Worm (Caenorhabditis elegans) whole organism, young adult: ENCODE data around the gene F44E2.8.
A peak's percentile ranks its signal among the peaks of the same experiment; 100 is the strongest.

Experiments used
- D2030.7 ChIP-seq: fragments of 200-800 bp; sonication (Bioruptor generic); IDR thresholded peaks from 2 replicates; pipeline ENCODE4 v1.3.6; 2022; ENCODE audit warnings: missing genetic modification reagents, missing genetic modification characterization, missing compliant biosample characterization
- F52B5.7 ChIP-seq: sonication (generic microtip); optimal IDR thresholded peaks from 2 replicates; lab custom pipeline; 2016; ENCODE audit warnings: mild to moderate bottlenecking, missing genetic modification characterization, missing compliant biosample characterization
- F55B11.4 ChIP-seq: sonication (generic microtip); optimal IDR thresholded peaks from 2 replicates; lab custom pipeline; 2016; ENCODE audit warnings: missing compliant biosample characterization, missing genetic modification characterization, borderline replicate concordance; ENCODE audit not compliant: insufficient read depth
- K11D2.4 ChIP-seq: fragments of 200-800 bp; sonication (Bioruptor generic); IDR thresholded peaks from 2 replicates; pipeline ENCODE4 v1.3.6; 2022; ENCODE audit warnings: missing genetic modification reagents, missing genetic modification characterization, missing compliant biosample characterization
- Y53G8AR.9 ChIP-seq: fragments of 200-800 bp; sonication (Bioruptor generic); conservative IDR thresholded peaks from 2 replicates; pipeline ENCODE4 v1.3.6; 2022; ENCODE audit warnings: missing genetic modification reagents, missing genetic modification characterization, missing compliant biosample characterization
- Y95B8A.8 ChIP-seq: fragments of 200-800 bp; sonication (Bioruptor generic); IDR thresholded peaks from 2 replicates; pipeline ENCODE4 v1.3.6; 2022; ENCODE audit warnings: missing genetic modification reagents, missing genetic modification characterization, missing compliant biosample characterization
- atf-7 ChIP-seq: sonication (generic microtip); optimal IDR thresholded peaks from 2 replicates; lab custom pipeline; 2017; ENCODE audit warnings: mild to moderate bottlenecking, missing genetic modification characterization, missing compliant biosample characterization
- attf-3 ChIP-seq: fragments of 200-800 bp; sonication (Bioruptor generic); conservative IDR thresholded peaks from 2 replicates; pipeline ENCODE4 v1.3.6; 2022; ENCODE audit warnings: missing genetic modification reagents, missing genetic modification characterization, missing compliant biosample characterization
- bed-2 ChIP-seq: fragments of 200-800 bp; sonication (Bioruptor generic); IDR thresholded peaks from 2 replicates; pipeline ENCODE4 v1.3.6; 2022; ENCODE audit warnings: missing genetic modification reagents, missing genetic modification characterization, missing compliant biosample characterization
- ceh-58 ChIP-seq: fragments of 200-800 bp; sonication (Bioruptor generic); IDR thresholded peaks from 2 replicates; pipeline ENCODE4 v1.3.6; 2022; ENCODE audit warnings: missing genetic modification characterization, missing compliant biosample characterization
- die-1 ChIP-seq: sonication (generic microtip); optimal IDR thresholded peaks from 2 replicates; lab custom pipeline; 2016; ENCODE audit warnings: missing genotype, mild to moderate bottlenecking, missing genetic modification characterization, missing compliant biosample characterization
- egrh-3 ChIP-seq: fragments of 200-800 bp; sonication (Bioruptor generic); IDR thresholded peaks from 2 replicates; pipeline ENCODE4 v1.3.6; 2022; ENCODE audit warnings: missing genetic modification reagents, missing genetic modification characterization, missing compliant biosample characterization
- ekl-4 ChIP-seq: fragments of 200-800 bp; sonication (Bioruptor generic); IDR thresholded peaks from 2 replicates; pipeline ENCODE4 v1.3.6; 2022; ENCODE audit warnings: missing genetic modification reagents, missing genetic modification characterization, missing compliant biosample characterization
- ets-4 ChIP-seq: fragments of 200-800 bp; sonication (Bioruptor generic); optimal IDR thresholded peaks from 2 replicates; lab custom pipeline; 2018; ENCODE audit warnings: mild to moderate bottlenecking, missing genetic modification characterization, missing compliant biosample characterization
- hlh-26 ChIP-seq: fragments of 200-800 bp; sonication (Bioruptor generic); conservative IDR thresholded peaks from 2 replicates; pipeline ENCODE4 v1.3.6; 2022; ENCODE audit warnings: missing genetic modification reagents, missing genetic modification characterization, missing compliant biosample characterization
- lin-40 ChIP-seq: sonication (generic microtip); optimal IDR thresholded peaks from 2 replicates; lab custom pipeline; 2016; ENCODE audit warnings: missing genetic modification characterization, mild to moderate bottlenecking, missing compliant biosample characterization, missing genotype, missing genetic modification reagents
- lir-1 ChIP-seq: fragments of 200-800 bp; sonication (Bioruptor generic); conservative IDR thresholded peaks from 2 replicates; pipeline ENCODE4 v1.3.6; 2022; ENCODE audit warnings: missing genetic modification reagents, missing genetic modification characterization, missing compliant biosample characterization
- mxl-1 ChIP-seq: sonication (generic microtip); optimal IDR thresholded peaks from 2 replicates; lab custom pipeline; 2016; ENCODE audit warnings: missing genetic modification characterization, missing compliant biosample characterization
- nhr-27 ChIP-seq: fragments of 200-800 bp; sonication (Bioruptor generic); optimal IDR thresholded peaks from 2 replicates; lab custom pipeline; 2018; ENCODE audit warnings: mild to moderate bottlenecking, missing genetic modification characterization, moderate library complexity, missing compliant biosample characterization
- rpc-1 ChIP-seq, 2 experiments: fragments of 150-350 bp in 1 of 2; sonication (generic microtip) in 1 of 2; optimal IDR thresholded peaks; 2 replicates each; lab custom pipeline; 2014 to 2018; ENCODE audit warnings: missing biosample characterization in 1 of 2, missing genetic modification characterization in 1 of 2, missing genetic modification reagents in 1 of 2, missing genotype in 1 of 2
- snpc-1.3 ChIP-seq: sonication (generic microtip); optimal IDR thresholded peaks from 2 replicates; lab custom pipeline; 2017; ENCODE audit warnings: missing genetic modification characterization, mild to moderate bottlenecking, missing compliant biosample characterization, antibody characterized with exemption, moderate library complexity, missing genotype, missing genetic modification reagents; ENCODE audit not compliant: insufficient read depth
- snpc-3.4 ChIP-seq: sonication (generic microtip); optimal IDR thresholded peaks from 2 replicates; lab custom pipeline; 2017; ENCODE audit warnings: missing genetic modification characterization, mild to moderate bottlenecking, missing compliant biosample characterization, antibody characterized with exemption, moderate library complexity, missing genotype, missing genetic modification reagents
- xnd-1 ChIP-seq: sonication (generic microtip); optimal IDR thresholded peaks from 2 replicates; lab custom pipeline; 2016; ENCODE audit warnings: missing genotype, missing genetic modification reagents, missing genetic modification characterization, missing compliant biosample characterization
- ztf-22 ChIP-seq: fragments of 200-800 bp; sonication (Bioruptor generic); optimal IDR thresholded peaks from 2 replicates; lab custom pipeline; 2018; ENCODE audit warnings: mild to moderate bottlenecking, missing genetic modification characterization, moderate library complexity, missing compliant biosample characterization
- ztf-25 ChIP-seq: fragments of 200-800 bp; sonication (Bioruptor generic); IDR thresholded peaks from 2 replicates; pipeline ENCODE4 v1.3.6; 2022; ENCODE audit warnings: missing genetic modification reagents, missing genetic modification characterization, missing compliant biosample characterization
- ztf-28 ChIP-seq: fragments of 200-800 bp; sonication (Bioruptor generic); IDR thresholded peaks from 2 replicates; pipeline ENCODE4 v1.3.6; 2022; ENCODE audit warnings: missing genetic modification reagents, missing genetic modification characterization, missing compliant biosample characterization

Gene F44E2.8

ce11 chrIII:8829245-8829644 lies 20.4 kb downstream of the F44E2.8 start, which contains the start of gene F44E2.3:
Gene F44E2.3 (minus strand): TSS chrIII:8829305.
- TF ChIP-seq D2030.7 (0 out of 2 replicates have a peak, but pooled peaks have one; percentile 24), ztf-22 (GFP tag; lab: Kevin White, UChicago) (no peak)

ce11 chrIII:8827128-8827527 lies 22.5 kb downstream of the F44E2.8 start, which contains the start of gene F54F2.9:
Gene F54F2.9 (minus strand): TSS chrIII:8827228.
- TF ChIP-seq ztf-28 (no peak), atf-7 (tag; lab: Kevin White, UChicago) (no peak), ztf-25 (GFP tag; lab: Robert Waterston, UW) (no peak), hlh-26 (GFP tag; lab: Robert Waterston, UW) (no peak), F52B5.7 (tag; lab: Kevin White, UChicago) (no peak), bed-2 (GFP tag; lab: Robert Waterston, UW) (no peak), F55B11.4 (tag; lab: Kevin White, UChicago) (no peak), snpc-3.4 (no peak), snpc-1.3 (tag; lab: Kevin White, UChicago) (no peak)
- TF ChIP-seq, all 124 proteins: peak for 0

ce11 chrIII:8824556-8824955 lies 25.1 kb downstream of the F44E2.8 start:
- TF ChIP-seq ceh-58 (GFP tag; lab: Robert Waterston, UW), result no peak
- TF ChIP-seq Y53G8AR.9 (GFP tag; lab: Robert Waterston, UW), result 0 out of 2 replicates have a peak, but pooled peaks have one; percentile 19
- TF ChIP-seq, all 124 proteins: peak for 1

ce11 chrIII:8818599-8818998 lies 31.1 kb downstream of the F44E2.8 start, which contains the start of gene pat-2:
Gene pat-2 (plus strand): TSS chrIII:8818899.
- TF ChIP-seq mxl-1, result no peak
- no peak for TF ChIP-seq attf-3 (GFP tag; lab: Robert Waterston, UW)
- no peak for TF ChIP-seq rpc-1 (optimal IDR thresholded peaks at IDR 0.05; lab: Kevin White, UChicago)
- no peak for TF ChIP-seq rpc-1 (tag; optimal IDR thresholded peaks at IDR 0.05; lab: Kevin White, UChicago)
- TF ChIP-seq, all 124 proteins: peak for 0

ce11 chrIII:8815699-8816098 lies 34.0 kb downstream of the F44E2.8 start:
- TF ChIP-seq lin-40 (tag; lab: Kevin White, UChicago) (no peak), ekl-4 (GFP tag; lab: Robert Waterston, UW) (no peak), attf-3 (GFP tag; lab: Robert Waterston, UW) (no peak), K11D2.4 (GFP tag; lab: Robert Waterston, UW) (no peak)

- TF ChIP-seq egrh-3 (GFP tag; lab: Robert Waterston, UW) (no peak), xnd-1 (tag; lab: Kevin White, UChicago) (no peak), Y95B8A.8 (GFP tag; lab: Robert Waterston, UW) (no peak), nhr-27 (tag; lab: Kevin White, UChicago) (no peak), die-1 (no peak), ets-4 (GFP tag; lab: Kevin White, UChicago) (no peak), lir-1 (GFP tag; lab: Robert Waterston, UW) (no peak)
Observed at ce11 chrIII:8811111-8811510, 38.6 kb downstream of the F44E2.8 start.
